Fruit fly (Drosophila melanogaster) whole organism: ENCODE data around the gene CG7276.

ENCODE experiments used
- CG8478 ChIP-seq: fragments of >200 bp; optimal IDR thresholded peaks from 2 replicates; lab custom pipeline; 2018; ENCODE audit warnings: inconsistent platforms
- EcR ChIP-seq, 2 experiments: fragments of >200 bp; optimal IDR thresholded peaks; 2 replicates each; lab custom pipeline; 2017; ENCODE audit warnings: missing biosample characterization in 2 of 2, missing genetic modification characterization in 2 of 2, missing genetic modification reagents in 2 of 2
- pan ChIP-seq: fragments of >200 bp; optimal IDR thresholded peaks from 2 replicates; lab custom pipeline; 2017
- psq ChIP-seq: fragments of >200 bp; optimal IDR thresholded peaks from 2 replicates; lab custom pipeline; 2017
- usp ChIP-seq: fragments of >200 bp; optimal IDR thresholded peaks from 2 replicates; lab custom pipeline; 2017; ENCODE audit warnings: missing biosample characterization, missing genetic modification characterization, mixed read lengths

DNA sequence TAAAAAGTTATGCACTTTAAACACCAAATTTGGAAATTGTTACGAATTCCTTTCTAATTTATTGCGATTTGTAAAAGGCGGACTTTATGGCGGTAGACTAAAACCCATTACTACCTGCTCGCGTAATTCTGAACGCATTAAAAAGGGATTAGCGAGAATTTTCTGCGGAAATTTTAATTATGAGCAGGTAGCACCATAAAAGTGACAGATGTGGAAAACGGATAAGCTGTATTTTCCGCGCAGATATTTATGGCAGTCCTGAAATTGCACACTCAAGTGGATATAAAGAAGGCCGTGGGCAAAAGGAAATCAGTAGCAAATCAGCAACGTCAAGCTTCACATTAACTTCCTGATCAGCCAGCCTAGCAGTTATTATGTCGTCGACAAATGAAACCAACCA, 10.7 kb downstream of the CG7276 start, which contains the start of gene Z600:
- no peak for TF ChIP-seq psq (lab: Kevin White, UChicago)
- TF ChIP-seq CG8478 (lab: Kevin White, UChicago): no peak
- no peak for TF ChIP-seq usp (GFP tag; lab: Kevin White, UChicago)
- TF ChIP-seq pan (lab: Kevin White, UChicago): no peak
- TF ChIP-seq EcR (GFP tag; optimal IDR thresholded peaks at IDR 0.05; lab: Kevin White, UChicago): no peak
